Worm (Caenorhabditis elegans): ENCODE results near the gene upb-1.

upb-1 gene

DNA sequence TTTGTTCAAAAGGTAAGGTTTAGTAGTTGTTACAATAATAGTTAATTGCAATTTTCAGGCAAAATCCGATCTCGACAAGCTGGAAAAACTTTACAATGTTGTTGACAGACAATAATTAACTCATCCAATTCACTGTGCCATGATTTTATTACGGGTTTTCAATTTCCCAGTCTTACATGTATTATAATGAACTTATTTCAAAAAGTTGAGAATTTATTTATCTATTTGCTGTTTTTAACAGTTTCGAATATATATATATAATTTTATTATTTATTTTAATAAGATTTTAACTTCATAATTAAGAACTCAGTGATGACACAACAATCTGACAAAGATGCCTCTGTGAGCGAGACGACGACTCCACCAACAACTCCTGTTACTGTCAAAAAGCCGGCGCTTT, 43.8 kb downstream of the upb-1 start, which contains the start of gene lelo-1:
lelo-1 (plus strand) TSS at position 301 of the 400 bp plus-strand sequence.
- TF ChIP-seq elt-1 (tag; optimal IDR thresholded peaks at IDR 0.05; ENCODE audit: borderline replicate concordance, insufficient read depth), result no peak
- no peak for TF ChIP-seq ceh-43 (GFP tag; optimal IDR thresholded peaks at IDR 0.05)
- no peak for TF ChIP-seq lin-13 (tag; optimal IDR thresholded peaks at IDR 0.05)
- TF ChIP-seq snpc-4 (tag; optimal IDR thresholded peaks at IDR 0.05), result no peak
- no peak for TF ChIP-seq ham-2 (GFP tag; optimal IDR thresholded peaks at IDR 0.05)
- no peak for TF ChIP-seq blmp-1 (tag; optimal IDR thresholded peaks at IDR 0.05)
- no peak for TF ChIP-seq sptf-1 (tag; optimal IDR thresholded peaks at IDR 0.05)
- TF ChIP-seq lin-32 (GFP tag; optimal IDR thresholded peaks at IDR 0.05), result no peak
- TF ChIP-seq hlh-1 (tag; optimal IDR thresholded peaks at IDR 0.05), result no peak
- TF ChIP-seq nhr-237 (tag; optimal IDR thresholded peaks at IDR 0.05), result no peak
- TF ChIP-seq lsy-2 (tag; optimal IDR thresholded peaks at IDR 0.05), result no peak
- TF ChIP-seq unc-120 (tag; optimal IDR thresholded peaks at IDR 0.05; ENCODE audit: poor library complexity, severe bottlenecking), result no peak
- TF ChIP-seq unc-39 (tag; optimal IDR thresholded peaks at IDR 0.05), result no peak
- TF ChIP-seq nhr-2 (tag; optimal IDR thresholded peaks at IDR 0.05), result no peak
- no peak for TF ChIP-seq ceh-39 (tag; optimal IDR thresholded peaks at IDR 0.05)
- TF ChIP-seq cnd-1 (tag; optimal IDR thresholded peaks at IDR 0.05), result no peak
- no peak for TF ChIP-seq nhr-76 (tag; optimal IDR thresholded peaks at IDR 0.05)
- TF ChIP-seq ces-1 (GFP tag; optimal IDR thresholded peaks at IDR 0.05), result no peak
- TF ChIP-seq mep-1 (tag; optimal IDR thresholded peaks at IDR 0.05), result no peak
- TF ChIP-seq ceh-83 (GFP tag; optimal IDR thresholded peaks at IDR 0.05), result no peak

DNA sequence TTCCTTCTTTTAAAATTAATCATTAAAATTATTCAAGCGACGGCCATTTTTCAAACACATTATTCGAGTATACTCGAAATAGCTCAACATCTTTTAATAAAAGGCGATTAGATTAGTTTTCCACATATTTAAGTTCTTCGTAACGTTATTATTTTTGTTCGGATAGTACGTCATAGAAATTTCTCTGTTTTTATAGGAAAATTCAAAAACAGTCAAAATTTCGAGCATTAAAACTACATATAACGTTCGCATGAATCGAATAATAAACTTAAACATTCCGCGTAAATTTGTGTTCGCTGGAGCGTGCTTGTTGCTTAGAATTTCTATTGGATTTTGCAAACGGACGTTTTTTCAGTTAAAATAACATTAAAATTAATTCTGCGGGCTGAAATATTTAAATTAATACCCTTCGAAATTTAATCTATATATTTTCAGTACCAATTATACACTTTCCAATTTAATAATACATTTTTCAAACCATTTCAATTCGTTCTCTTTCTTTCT, 44.6 kb downstream of the upb-1 start, which contains the start of gene blos-4:
blos-4 (plus strand) TSS at position 51 of the 504 bp plus-strand sequence.
- TF ChIP-seq nhr-2 (tag; optimal IDR thresholded peaks at IDR 0.05), result no peak
- TF ChIP-seq blmp-1 (tag; optimal IDR thresholded peaks at IDR 0.05), result no peak
- no peak for TF ChIP-seq nhr-28 (tag; optimal IDR thresholded peaks at IDR 0.05)

DNA sequence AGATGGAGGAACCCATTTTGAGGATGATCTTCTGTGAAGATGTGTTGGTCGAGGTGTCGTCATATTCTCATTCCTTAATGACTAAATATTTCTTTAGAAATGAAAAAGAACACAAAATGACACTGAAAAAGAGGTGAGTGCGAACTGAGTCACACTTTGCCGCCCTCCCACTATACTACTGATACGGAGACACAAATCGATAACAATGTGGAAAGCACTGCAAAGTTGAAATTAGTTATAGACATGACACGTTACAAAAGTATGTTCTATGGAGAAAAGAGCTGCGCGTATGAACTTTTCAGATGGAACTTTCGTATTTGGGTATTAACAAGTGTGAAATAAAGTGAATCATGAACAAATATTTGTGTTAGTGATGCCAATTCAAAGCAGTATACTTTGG, 45.7 kb downstream of the upb-1 start, which contains the start of gene tat-4:
tat-4 (minus strand) TSS at position 117 of the 400 bp plus-strand sequence.
- TF ChIP-seq nhr-237 (tag; optimal IDR thresholded peaks at IDR 0.05) (no peak), elt-3 (tag; optimal IDR thresholded peaks at IDR 0.05) (no peak), hlh-1 (tag; optimal IDR thresholded peaks at IDR 0.05) (no peak), lin-32 (GFP tag; optimal IDR thresholded peaks at IDR 0.05) (no peak)

DNA sequence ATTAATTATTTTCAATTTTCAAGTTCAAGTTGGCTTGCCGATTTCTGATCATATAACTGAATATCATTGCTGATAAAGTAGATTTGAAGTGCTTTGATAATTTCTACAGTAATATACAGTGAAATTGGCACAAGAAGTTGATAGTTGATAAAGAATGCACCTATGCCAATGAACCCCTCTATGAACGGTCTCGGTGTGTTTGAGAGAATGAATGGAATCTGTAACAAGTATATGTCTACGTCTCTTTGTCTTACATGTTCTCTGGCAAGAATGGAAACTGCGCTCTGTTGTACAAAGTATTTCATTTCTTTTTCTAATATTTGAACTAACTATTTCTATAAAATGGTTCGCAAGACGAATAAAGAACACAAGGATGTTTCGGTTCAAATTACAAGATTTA, 48.1 kb downstream of the upb-1 start, which contains the start of gene T24H7.8:
T24H7.8 (plus strand) TSS at position 301 of the 400 bp plus-strand sequence.
- TF ChIP-seq ztf-11 (tag; optimal IDR thresholded peaks at IDR 0.05), result no peak
- TF ChIP-seq nhr-12 (tag; optimal IDR thresholded peaks at IDR 0.05), result no peak
- no peak for TF ChIP-seq cnd-1 (tag; optimal IDR thresholded peaks at IDR 0.05)
- TF ChIP-seq mls-2 (tag; optimal IDR thresholded peaks at IDR 0.05), result no peak
